Worm (Caenorhabditis elegans) whole organism, L3 larva: ENCODE measurements around the gene ZK669.3.

Experiments used
- aly-2 ChIP-seq: fragments of 150-350 bp; optimal IDR thresholded peaks from 2 replicates; lab custom pipeline; 2014; ENCODE audit warnings: missing biosample characterization, missing genetic modification characterization
- ama-1 ChIP-seq: fragments of 150-350 bp; optimal IDR thresholded peaks from 2 replicates; lab custom pipeline; 2018
- ceh-16 ChIP-seq: sonication (generic microtip); optimal IDR thresholded peaks from 2 replicates; lab custom pipeline; 2017; ENCODE audit warnings: missing biosample characterization, missing genetic modification characterization
- ceh-82 ChIP-seq: fragments of 150-350 bp; optimal IDR thresholded peaks from 2 replicates; lab custom pipeline; 2014; ENCODE audit warnings: missing biosample characterization, missing genetic modification characterization
- egl-5 ChIP-seq: fragments of 150-350 bp; optimal IDR thresholded peaks from 2 replicates; lab custom pipeline; 2017; ENCODE audit warnings: missing biosample characterization, missing genetic modification reagents, missing genetic modification characterization, inconsistent platforms
- elt-2 ChIP-seq: sonication (generic microtip); optimal IDR thresholded peaks from 2 replicates; lab custom pipeline; 2016; ENCODE audit warnings: missing genetic modification reagents, mild to moderate bottlenecking, missing genetic modification characterization, missing compliant biosample characterization
- elt-3 ChIP-seq, 3 experiments: fragments of 150-350 bp in 1 of 3; sonication (generic microtip) in 2 of 3; optimal IDR thresholded peaks; 2 replicates in 2 of 3; 4 replicates in 1 of 3; lab custom pipeline; 2014 to 2017; ENCODE audit warnings: missing biosample characterization in 3 of 3, missing genetic modification characterization in 3 of 3
- eor-1 ChIP-seq, 2 experiments: fragments of 150-350 bp; optimal IDR thresholded peaks; 2 replicates each; lab custom pipeline; 2014 to 2018; ENCODE audit warnings: missing biosample characterization in 2 of 2, missing genetic modification characterization in 2 of 2
- fkh-10 ChIP-seq: sonication (generic microtip); optimal IDR thresholded peaks from 2 replicates; lab custom pipeline; 2017; ENCODE audit warnings: missing biosample characterization, missing genetic modification reagents, missing genetic modification characterization
- hmg-11 ChIP-seq: sonication (generic microtip); optimal IDR thresholded peaks from 2 replicates; lab custom pipeline; 2016; ENCODE audit warnings: missing genetic modification characterization, missing compliant biosample characterization
- jun-1 ChIP-seq: fragments of 150-350 bp; optimal IDR thresholded peaks from 2 replicates; lab custom pipeline; 2014; ENCODE audit warnings: missing biosample characterization, missing genetic modification reagents, missing genetic modification characterization
- lin-15B ChIP-seq: fragments of 150-350 bp; optimal IDR thresholded peaks from 2 replicates; lab custom pipeline; 2014; ENCODE audit warnings: missing biosample characterization, missing genetic modification characterization
- lin-39 ChIP-seq: fragments of 150-350 bp; optimal IDR thresholded peaks from 2 replicates; lab custom pipeline; 2018; ENCODE audit warnings: missing biosample characterization, missing genetic modification reagents, missing genetic modification characterization
- mml-1 ChIP-seq: fragments of 150-350 bp; sonication (generic microtip); optimal IDR thresholded peaks from 3 replicates; lab custom pipeline; 2014; ENCODE audit warnings: missing biosample characterization, missing genetic modification characterization
- nfya-1 ChIP-seq: sonication (generic microtip); optimal IDR thresholded peaks from 2 replicates; lab custom pipeline; 2017; ENCODE audit warnings: missing genetic modification characterization, mild to moderate bottlenecking, missing compliant biosample characterization, antibody characterized with exemption, moderate library complexity; ENCODE audit not compliant: insufficient read depth
- nhr-11 ChIP-seq: fragments of 150-350 bp; optimal IDR thresholded peaks from 2 replicates; lab custom pipeline; 2014; ENCODE audit warnings: missing biosample characterization, missing genetic modification characterization
- nhr-23 ChIP-seq: fragments of 150-350 bp; optimal IDR thresholded peaks from 2 replicates; lab custom pipeline; 2014; ENCODE audit warnings: missing biosample characterization, missing genetic modification reagents, missing genetic modification characterization
- nhr-25 ChIP-seq: sonication (generic microtip); optimal IDR thresholded peaks from 2 replicates; lab custom pipeline; 2017; ENCODE audit warnings: missing biosample characterization, missing genetic modification characterization
- nhr-28 ChIP-seq: fragments of 150-350 bp; optimal IDR thresholded peaks from 2 replicates; lab custom pipeline; 2014; ENCODE audit warnings: missing biosample characterization, missing genetic modification characterization
- nhr-43 ChIP-seq: sonication (generic microtip); optimal IDR thresholded peaks from 2 replicates; lab custom pipeline; 2016; ENCODE audit warnings: mild to moderate bottlenecking, missing genetic modification characterization, missing compliant biosample characterization; ENCODE audit not compliant: poor library complexity, severe bottlenecking
- nhr-76 ChIP-seq: fragments of 150-350 bp; sonication (generic microtip); optimal IDR thresholded peaks from 5 replicates; lab custom pipeline; 2014; ENCODE audit warnings: missing biosample characterization, missing genetic modification characterization
- nhr-77 ChIP-seq: fragments of 150-350 bp; optimal IDR thresholded peaks from 2 replicates; lab custom pipeline; 2014; ENCODE audit warnings: missing biosample characterization, missing genetic modification characterization
- pha-4 ChIP-seq: fragments of 150-350 bp; optimal IDR thresholded peaks from 2 replicates; lab custom pipeline; 2014; ENCODE audit warnings: missing biosample characterization, missing genetic modification reagents, missing genetic modification characterization
- pqm-1 ChIP-seq: fragments of 150-350 bp; optimal IDR thresholded peaks from 2 replicates; lab custom pipeline; 2017; ENCODE audit warnings: missing biosample characterization, missing genetic modification characterization, inconsistent platforms
- skn-1 ChIP-seq: fragments of 150-350 bp; optimal IDR thresholded peaks from 2 replicates; lab custom pipeline; 2014; ENCODE audit warnings: missing biosample characterization, missing genetic modification characterization
- snpc-4 ChIP-seq: fragments of 150-350 bp; optimal IDR thresholded peaks from 2 replicates; lab custom pipeline; 2014; ENCODE audit warnings: missing biosample characterization, missing genetic modification characterization
- tbx-2 ChIP-seq: sonication (generic microtip); optimal IDR thresholded peaks from 2 replicates; lab custom pipeline; 2016; ENCODE audit warnings: mild to moderate bottlenecking, missing genetic modification characterization, missing compliant biosample characterization
- unc-39 ChIP-seq: sonication (generic microtip); optimal IDR thresholded peaks from 4 replicates; lab custom pipeline; 2017; ENCODE audit warnings: missing biosample characterization, missing genetic modification characterization
- unc-62 ChIP-seq: fragments of 150-350 bp; sonication (generic microtip); optimal IDR thresholded peaks from 4 replicates; lab custom pipeline; 2014; ENCODE audit warnings: missing biosample characterization, missing genetic modification reagents, missing genetic modification characterization
- zag-1 ChIP-seq: fragments of 150-350 bp; optimal IDR thresholded peaks from 2 replicates; lab custom pipeline; 2014; ENCODE audit warnings: missing biosample characterization, missing genetic modification characterization
- ztf-4 ChIP-seq: fragments of 150-350 bp; optimal IDR thresholded peaks from 2 replicates; lab custom pipeline; 2014; ENCODE audit warnings: missing biosample characterization, missing genetic modification characterization

The ZK669.3 gene

ce11 chrII:7940848-7941247 lies at the start of gene ZK669.3:
Gene ZK669.3 (plus strand): TSS chrII:7941148.
- TF ChIP-seq ama-1 (lab: Kevin White, UChicago) (no peak), elt-2 (no peak), eor-1 (tag; optimal IDR thresholded peaks at IDR 0.05; lab: Kevin White, UChicago) (no peak), nhr-11 (tag; lab: Kevin White, UChicago) (no peak), nhr-43 (tag; lab: Kevin White, UChicago) (no peak), ceh-16 (tag; lab: Kevin White, UChicago) (no peak), zag-1 (tag; lab: Kevin White, UChicago) (no peak), mml-1 (no peak)
- TF ChIP-seq, all 47 proteins: peak for 0

- TF ChIP-seq nhr-43 (tag; lab: Kevin White, UChicago), result no peak
- TF ChIP-seq pqm-1 (tag; lab: Kevin White, UChicago), result peak; percentile 66
- TF ChIP-seq unc-39 (tag; lab: Kevin White, UChicago), result no peak
- peak; percentile 24 for TF ChIP-seq tbx-2 (tag; lab: Kevin White, UChicago)
- peak; percentile 85 for TF ChIP-seq lin-39
- peak; percentile 43 for TF ChIP-seq pha-4 (tag; lab: Kevin White, UChicago)
- TF ChIP-seq nfya-1 (tag; lab: Kevin White, UChicago), result peak; percentile 76
- peak; percentile 44 for TF ChIP-seq hmg-11
- TF ChIP-seq egl-5 (tag; lab: Kevin White, UChicago), result peak; percentile 55
- TF ChIP-seq nhr-25 (tag; lab: Kevin White, UChicago), result no peak
- peak; percentile 90 for TF ChIP-seq elt-2
- TF ChIP-seq ama-1 (lab: Kevin White, UChicago), result peak; percentile 2
- peak; percentile 32 for TF ChIP-seq fkh-10
- TF ChIP-seq unc-62 (GFP tag; lab: Kevin White, UChicago), result peak; percentile 16
- peak; percentile 32 for TF ChIP-seq ztf-4 (tag; lab: Kevin White, UChicago)
- TF ChIP-seq nhr-28 (tag; lab: Kevin White, UChicago), result no peak
- peak; percentile 11 for TF ChIP-seq nhr-23
- no peak for TF ChIP-seq lin-15B (tag; lab: Kevin White, UChicago)
Observed at ce11 chrII:7891869-7892615, 48.9 kb upstream of the ZK669.3 start.

ce11 chrII:7892761-7893272 lies 48.1 kb upstream of the ZK669.3 start, which contains the start of gene ptc-1:
Gene ptc-1 (plus strand): TSS chrII:7893222.
- TF ChIP-seq nhr-43 (tag; lab: Kevin White, UChicago), result no peak
- TF ChIP-seq aly-2 (tag; lab: Kevin White, UChicago), result no peak
- TF ChIP-seq pha-4 (tag; lab: Kevin White, UChicago), result peak; percentile 41
- TF ChIP-seq ama-1 (lab: Kevin White, UChicago), result no peak

- peak; percentile 73 for TF ChIP-seq lin-39
- TF ChIP-seq jun-1 (tag; lab: Kevin White, UChicago), result no peak
Observed at ce11 chrII:7893648-7894047, 47.3 kb upstream of the ZK669.3 start.

ce11 chrII:7895190-7895589 lies 45.8 kb upstream of the ZK669.3 start:
- no peak for TF ChIP-seq elt-2
- no peak for TF ChIP-seq ceh-82 (tag; lab: Kevin White, UChicago)
- no peak for TF ChIP-seq aly-2 (tag; lab: Kevin White, UChicago)
- no peak for TF ChIP-seq zag-1 (tag; lab: Kevin White, UChicago)
- TF ChIP-seq lin-39, result peak; percentile 66
- TF ChIP-seq ceh-16 (tag; lab: Kevin White, UChicago), result no peak
- TF ChIP-seq skn-1 (tag; lab: Kevin White, UChicago), result no peak
- peak; percentile 19 for TF ChIP-seq nfya-1 (tag; lab: Kevin White, UChicago)
- TF ChIP-seq jun-1 (tag; lab: Kevin White, UChicago), result no peak

- TF ChIP-seq ama-1 (lab: Kevin White, UChicago) (no peak), nhr-23 (no peak), nhr-76 (tag; lab: Kevin White, UChicago) (no peak), nhr-25 (tag; lab: Kevin White, UChicago) (no peak), skn-1 (tag; lab: Kevin White, UChicago) (no peak), nhr-77 (tag; lab: Kevin White, UChicago) (no peak), hmg-11 (no peak), lin-15B (tag; lab: Kevin White, UChicago) (no peak), elt-3 (tag; optimal IDR thresholded peaks at IDR 0.05; lab: Kevin White, UChicago) (no peak), snpc-4 (tag; lab: Kevin White, UChicago) (no peak)
Observed at ce11 chrII:7900190-7900672, 40.7 kb upstream of the ZK669.3 start, which contains the start of gene rev-1. Gene rev-1 (plus strand): TSS chrII:7900622.
